Fruit fly (Drosophila melanogaster) whole organism, embryonic: Measurements from ENCODE around the gene spdo.

Experiments
- CG10321 ChIP-seq: fragments of 200-800 bp; sonication (Bioruptor generic); IDR thresholded peaks from 2 replicates; pipeline ENCODE4 v1.3.6; 2022; ENCODE audit warnings: missing biosample characterization, missing genetic modification characterization
- Hand ChIP-seq: fragments of 200-800 bp; sonication (Bioruptor generic); optimal IDR thresholded peaks from 2 replicates; lab custom pipeline; 2017; ENCODE audit warnings: mild to moderate bottlenecking, missing biosample characterization, missing genetic modification reagents, missing genetic modification characterization
- pb ChIP-seq: fragments of 200-800 bp; sonication (Bioruptor generic); optimal IDR thresholded peaks from 3 replicates; lab custom pipeline; 2016; ENCODE audit warnings: missing biosample characterization, missing genetic modification characterization
- wor ChIP-seq: fragments of 200-800 bp; sonication (Bioruptor generic); IDR thresholded peaks from 2 replicates; pipeline ENCODE4 v1.3.6; 2022; ENCODE audit warnings: missing biosample characterization, missing genetic modification characterization

DNA sequence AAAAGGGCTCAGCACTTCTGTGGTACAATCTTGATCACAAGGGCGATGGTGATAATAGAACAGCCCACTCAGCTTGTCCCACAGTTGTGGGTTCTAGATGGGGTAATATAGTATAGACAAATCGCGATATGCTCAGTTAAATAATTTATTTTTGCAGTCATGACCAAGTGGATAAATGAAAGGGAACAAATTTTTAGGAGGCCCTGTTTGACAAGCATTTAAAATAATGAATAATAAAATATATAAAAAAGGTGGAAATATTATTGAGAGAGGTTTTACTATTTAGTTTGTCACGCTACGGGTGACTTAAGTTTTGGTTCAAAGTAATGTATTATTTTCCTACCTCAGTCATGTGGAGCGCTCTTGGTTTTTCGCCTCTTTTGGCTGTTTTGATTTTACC is 31.2 kb downstream of the spdo start, which contains the start of gene CG34041:
- TF ChIP-seq wor (GFP tag; lab: Robert Waterston, UW) (no peak), pb (GFP tag; lab: Kevin White, UChicago) (no peak), Hand (GFP tag; lab: Kevin White, UChicago) (no peak), CG10321 (GFP tag; lab: Robert Waterston, UW) (no peak)
